Worm (Caenorhabditis elegans) whole organism, mixed stage, embryonic: ENCODE measurements around the gene C56A3.5.

Source experiments
- M03D4.4 ChIP-seq: sonication (generic microtip); optimal IDR thresholded peaks from 2 replicates; lab custom pipeline; 2017; ENCODE audit warnings: mild to moderate bottlenecking, missing genetic modification characterization, missing compliant biosample characterization
- bed-3 ChIP-seq: fragments of 200-800 bp; sonication (Bioruptor generic); optimal IDR thresholded peaks from 3 replicates; lab custom pipeline; 2018; ENCODE audit warnings: mild to moderate bottlenecking, missing genetic modification characterization, moderate library complexity, missing compliant biosample characterization
- ceh-39 ChIP-seq: fragments of 150-350 bp; optimal IDR thresholded peaks from 2 replicates; lab custom pipeline; 2014; ENCODE audit warnings: missing biosample characterization, missing genetic modification characterization
- ceh-43 ChIP-seq: fragments of 200-800 bp; sonication (Bioruptor generic); optimal IDR thresholded peaks from 2 replicates; lab custom pipeline; 2018; ENCODE audit warnings: mild to moderate bottlenecking, missing genetic modification characterization, moderate library complexity, missing compliant biosample characterization
- ceh-83 ChIP-seq: fragments of 200-800 bp; sonication (Bioruptor generic); optimal IDR thresholded peaks from 2 replicates; lab custom pipeline; 2018; ENCODE audit warnings: mild to moderate bottlenecking, missing genetic modification characterization, missing compliant biosample characterization
- ces-1 ChIP-seq: fragments of 150-350 bp; optimal IDR thresholded peaks from 2 replicates; lab custom pipeline; 2014; ENCODE audit warnings: missing biosample characterization, missing genetic modification reagents, missing genetic modification characterization
- cnd-1 ChIP-seq: fragments of 200-800 bp; sonication (Bioruptor generic); optimal IDR thresholded peaks from 2 replicates; lab custom pipeline; 2018; ENCODE audit warnings: mild to moderate bottlenecking, missing genetic modification characterization, missing compliant biosample characterization
- drap-1 ChIP-seq: fragments of 200-800 bp; sonication (Bioruptor generic); optimal IDR thresholded peaks from 3 replicates; lab custom pipeline; 2018; ENCODE audit warnings: mild to moderate bottlenecking, missing genetic modification characterization, missing compliant biosample characterization
- elt-1 ChIP-seq: sonication (generic microtip); optimal IDR thresholded peaks from 2 replicates; lab custom pipeline; 2017; ENCODE audit warnings: missing genetic modification characterization, mild to moderate bottlenecking, missing compliant biosample characterization, antibody characterized with exemption, moderate library complexity, borderline replicate concordance; ENCODE audit not compliant: insufficient read depth
- elt-3 ChIP-seq: fragments of 150-350 bp; optimal IDR thresholded peaks from 2 replicates; lab custom pipeline; 2014; ENCODE audit warnings: missing biosample characterization, missing genetic modification characterization
- flh-1 ChIP-seq: fragments of 200-800 bp; sonication (Bioruptor generic); optimal IDR thresholded peaks from 2 replicates; lab custom pipeline; 2018; ENCODE audit warnings: mild to moderate bottlenecking, missing genetic modification characterization, moderate library complexity, missing compliant biosample characterization
- hlh-1 ChIP-seq: fragments of 150-350 bp; optimal IDR thresholded peaks from 2 replicates; lab custom pipeline; 2014; ENCODE audit warnings: missing biosample characterization, missing genetic modification reagents, missing genetic modification characterization
- lin-13 ChIP-seq: fragments of 150-350 bp; optimal IDR thresholded peaks from 2 replicates; lab custom pipeline; 2014; ENCODE audit warnings: missing biosample characterization, missing genetic modification characterization
- lsy-2 ChIP-seq: fragments of 150-350 bp; optimal IDR thresholded peaks from 2 replicates; lab custom pipeline; 2014; ENCODE audit warnings: missing biosample characterization, missing genetic modification characterization
- mep-1 ChIP-seq: fragments of 150-350 bp; optimal IDR thresholded peaks from 2 replicates; lab custom pipeline; 2017; ENCODE audit warnings: missing biosample characterization, missing genetic modification reagents, missing genetic modification characterization, inconsistent platforms
- mls-2 ChIP-seq: sonication (generic microtip); optimal IDR thresholded peaks from 2 replicates; lab custom pipeline; 2016; ENCODE audit warnings: mild to moderate bottlenecking, missing genetic modification characterization, moderate library complexity, missing compliant biosample characterization
- nhr-12 ChIP-seq: fragments of 150-350 bp; optimal IDR thresholded peaks from 2 replicates; lab custom pipeline; 2014; ENCODE audit warnings: missing biosample characterization, missing genetic modification characterization
- nhr-2 ChIP-seq: fragments of 150-350 bp; optimal IDR thresholded peaks from 2 replicates; lab custom pipeline; 2014; ENCODE audit warnings: missing biosample characterization, missing genetic modification characterization
- nhr-237 ChIP-seq: fragments of 150-350 bp; optimal IDR thresholded peaks from 2 replicates; lab custom pipeline; 2014; ENCODE audit warnings: missing biosample characterization, missing genetic modification characterization
- nhr-28 ChIP-seq: fragments of 150-350 bp; optimal IDR thresholded peaks from 2 replicates; lab custom pipeline; 2014; ENCODE audit warnings: missing biosample characterization, missing genetic modification characterization
- sem-2 ChIP-seq: fragments of 200-800 bp; sonication (Bioruptor generic); optimal IDR thresholded peaks from 2 replicates; lab custom pipeline; 2018; ENCODE audit warnings: mild to moderate bottlenecking, missing genetic modification characterization, missing compliant biosample characterization
- snpc-4 ChIP-seq: fragments of 150-350 bp; optimal IDR thresholded peaks from 2 replicates; lab custom pipeline; 2014; ENCODE audit warnings: missing biosample characterization, missing genetic modification characterization
- sptf-1 ChIP-seq: sonication (generic microtip); optimal IDR thresholded peaks from 2 replicates; lab custom pipeline; 2017; ENCODE audit warnings: mild to moderate bottlenecking, missing genetic modification characterization, moderate library complexity, missing compliant biosample characterization
- tbx-8 ChIP-seq: fragments of 200-800 bp; sonication (Bioruptor generic); optimal IDR thresholded peaks from 2 replicates; lab custom pipeline; 2018; ENCODE audit warnings: mild to moderate bottlenecking, missing genetic modification characterization, moderate library complexity, missing compliant biosample characterization
- unc-120 ChIP-seq: sonication (generic microtip); optimal IDR thresholded peaks from 2 replicates; lab custom pipeline; 2017; ENCODE audit warnings: missing genetic modification characterization, missing compliant biosample characterization; ENCODE audit not compliant: poor library complexity, severe bottlenecking
- unc-39 ChIP-seq: fragments of 150-350 bp; optimal IDR thresholded peaks from 2 replicates; lab custom pipeline; 2014; ENCODE audit warnings: missing biosample characterization, missing genetic modification characterization
- unc-62 ChIP-seq: fragments of 150-350 bp; optimal IDR thresholded peaks from 2 replicates; lab custom pipeline; 2014; ENCODE audit warnings: missing biosample characterization, missing genetic modification reagents, missing genetic modification characterization
- zip-8 ChIP-seq: fragments of 150-350 bp; optimal IDR thresholded peaks from 2 replicates; lab custom pipeline; 2014; ENCODE audit warnings: missing biosample characterization, missing genetic modification characterization
- ztf-11 ChIP-seq: fragments of 150-350 bp; optimal IDR thresholded peaks from 2 replicates; lab custom pipeline; 2014; ENCODE audit warnings: missing biosample characterization, missing genetic modification characterization

Gene C56A3.5

DNA sequence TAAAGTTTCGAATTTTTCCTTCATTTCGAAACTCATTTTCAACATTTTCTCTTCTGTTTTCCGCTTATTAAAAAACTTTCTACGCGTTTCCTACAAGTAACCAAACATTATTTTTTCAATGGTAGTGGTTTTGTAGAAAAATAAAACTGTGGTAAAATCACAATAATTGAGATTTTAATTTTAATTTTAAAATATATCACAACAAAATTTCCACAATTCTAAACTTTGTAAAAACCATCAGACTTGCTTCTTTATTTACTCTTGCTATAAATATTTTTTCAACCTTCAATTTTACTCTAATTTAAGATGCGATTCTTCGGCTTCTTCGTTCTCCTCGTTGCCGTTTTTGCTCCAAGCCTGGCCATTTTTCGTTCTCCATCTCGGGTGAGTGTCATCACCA lies 36.1 kb downstream of the C56A3.5 start, which contains the start of gene F53F4.17:
TSS of gene F53F4.17 (plus strand) at position 301 of the 400 bp plus-strand sequence.
- TF ChIP-seq cnd-1 (tag; lab: Kevin White, UChicago), result no peak
- TF ChIP-seq sptf-1 (tag; lab: Kevin White, UChicago), result no peak
- no peak for TF ChIP-seq hlh-1 (tag; lab: Kevin White, UChicago)
- no peak for TF ChIP-seq drap-1 (GFP tag; lab: Kevin White, UChicago)
- no peak for TF ChIP-seq nhr-28
- TF ChIP-seq sem-2 (GFP tag; lab: Kevin White, UChicago), result no peak
- TF ChIP-seq nhr-2, result no peak
- no peak for TF ChIP-seq snpc-4
- TF ChIP-seq unc-120 (tag; lab: Kevin White, UChicago), result no peak
- TF ChIP-seq ces-1 (GFP tag; lab: Kevin White, UChicago), result no peak
- TF ChIP-seq mep-1, result no peak
- TF ChIP-seq ceh-43 (GFP tag; lab: Kevin White, UChicago), result no peak
- no peak for TF ChIP-seq flh-1
- TF ChIP-seq nhr-237, result no peak
- no peak for TF ChIP-seq tbx-8
- TF ChIP-seq nhr-12 (tag; lab: Kevin White, UChicago), result no peak
- no peak for TF ChIP-seq ztf-11
- TF ChIP-seq unc-62 (GFP tag; lab: Kevin White, UChicago), result no peak

DNA sequence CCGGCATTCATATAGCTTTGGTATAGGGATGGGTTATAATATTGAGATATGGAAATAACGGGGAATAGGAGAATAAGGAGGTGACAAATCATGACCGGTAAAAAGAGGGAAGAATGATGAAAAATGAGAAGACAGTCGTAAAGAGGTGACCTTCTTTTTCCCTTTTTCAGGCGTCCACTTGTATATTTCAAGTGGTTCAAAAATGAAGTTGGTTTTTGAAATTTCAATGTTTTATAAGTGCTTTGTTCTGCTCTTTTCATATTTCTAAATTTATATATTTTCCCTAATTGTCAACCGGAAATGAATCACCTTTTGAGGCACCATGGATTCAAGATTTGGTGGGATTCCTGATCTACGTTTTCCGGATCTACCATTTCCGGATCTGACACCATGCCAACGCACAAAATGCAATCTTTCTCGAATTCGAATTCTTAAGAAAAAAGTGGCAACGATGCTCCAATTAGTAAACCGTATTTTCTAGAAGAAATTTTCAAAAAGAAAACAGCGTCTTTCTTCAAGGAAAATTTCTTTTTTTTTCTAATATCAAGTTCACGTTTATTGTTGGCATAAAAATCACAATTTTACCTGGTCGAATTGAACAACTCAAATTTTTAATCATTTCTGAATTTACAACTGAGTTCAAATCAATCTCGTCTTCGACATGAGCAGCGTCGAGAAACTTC lies 37.9 kb downstream of the C56A3.5 start, which contains the start of the genes F53F4.2 and F53F4.18:
TSS of gene F53F4.2 (minus strand) at position 101 of the 683 bp plus-strand sequence.
TSS of gene F53F4.18 (plus strand) at position 633 of the 683 bp plus-strand sequence.
- TF ChIP-seq sem-2 (GFP tag; lab: Kevin White, UChicago) (no peak), lsy-2 (tag; lab: Kevin White, UChicago) (no peak), ces-1 (GFP tag; lab: Kevin White, UChicago) (no peak), nhr-12 (tag; lab: Kevin White, UChicago) (no peak), mls-2 (tag; lab: Kevin White, UChicago) (no peak), ceh-83 (GFP tag; lab: Kevin White, UChicago) (no peak), bed-3 (GFP tag; lab: Kevin White, UChicago) (no peak)

DNA sequence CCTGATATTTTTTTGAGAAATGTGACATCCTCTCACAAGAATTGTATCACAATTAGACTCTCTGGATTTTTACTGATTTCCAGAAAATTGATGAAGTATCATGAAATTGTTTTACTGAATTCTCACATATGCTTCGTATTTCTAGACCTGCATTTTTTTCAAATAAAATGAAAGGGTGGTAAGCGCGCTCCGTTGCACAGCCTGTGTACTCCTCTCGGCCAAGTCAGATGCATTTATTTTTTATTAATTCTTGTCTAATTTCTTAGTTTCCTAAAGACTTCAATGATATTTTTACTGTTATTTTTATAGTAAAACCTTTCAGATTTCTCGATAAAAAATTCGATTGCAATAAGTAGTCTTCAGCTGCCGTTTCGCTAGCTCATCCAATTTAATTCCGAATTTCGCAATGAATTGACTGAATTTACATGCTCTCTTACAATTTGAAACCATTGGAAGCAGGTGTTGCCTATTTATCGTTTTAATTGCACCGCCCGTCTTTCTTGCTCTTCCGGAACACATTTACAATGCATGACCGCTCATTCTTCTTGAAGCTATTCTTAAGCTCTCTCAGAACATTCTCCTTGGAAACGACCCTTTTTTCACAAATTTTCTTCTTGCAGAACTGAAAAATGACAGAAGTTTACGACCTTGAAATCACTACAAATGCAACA lies 39.9 kb downstream of the C56A3.5 start, which contains the start of gene tbcb-1:
TSS of gene tbcb-1 (plus strand) at position 621 of the 671 bp plus-strand sequence.
- TF ChIP-seq nhr-2 (no peak), tbx-8 (no peak), unc-62 (GFP tag; lab: Kevin White, UChicago) (no peak), sem-2 (GFP tag; lab: Kevin White, UChicago) (no peak), zip-8 (tag; lab: Kevin White, UChicago) (no peak), hlh-1 (tag; lab: Kevin White, UChicago) (no peak), lin-13 (tag; lab: Kevin White, UChicago) (no peak), snpc-4 (no peak), flh-1 (no peak), ceh-39 (tag; lab: Kevin White, UChicago) (no peak), cnd-1 (tag; lab: Kevin White, UChicago) (no peak), M03D4.4 (no peak), mls-2 (tag; lab: Kevin White, UChicago) (no peak), elt-1 (tag; lab: Kevin White, UChicago) (no peak), ces-1 (GFP tag; lab: Kevin White, UChicago) (no peak), nhr-28 (no peak), ztf-11 (no peak)
- TF ChIP-seq, all 35 proteins: peak for 0

DNA sequence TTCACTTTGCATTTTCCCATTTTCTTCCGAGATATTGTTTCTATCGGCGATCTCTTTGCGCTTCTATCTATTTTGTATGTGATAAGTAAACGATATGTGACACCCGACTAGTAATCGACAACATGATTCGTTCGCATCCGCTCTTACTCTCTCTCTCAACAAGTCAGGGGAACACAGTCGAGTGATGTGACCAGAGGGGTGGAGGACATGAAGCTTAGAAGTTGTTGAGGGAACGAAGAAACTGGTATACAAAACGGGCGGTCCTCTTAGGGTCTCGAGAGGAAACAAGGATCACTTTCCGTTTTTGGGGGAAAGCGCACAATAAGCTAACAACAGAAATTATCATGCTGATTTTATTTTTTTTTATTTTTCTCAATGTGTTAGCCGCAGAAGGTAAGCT lies 41.3 kb downstream of the C56A3.5 start, which contains the start of gene F53F4.4:
TSS of gene F53F4.4 (plus strand) at position 301 of the 400 bp plus-strand sequence.
- TF ChIP-seq tbx-8 (no peak), mep-1 (no peak), elt-3 (tag; lab: Kevin White, UChicago) (no peak), mls-2 (tag; lab: Kevin White, UChicago) (no peak), ceh-43 (GFP tag; lab: Kevin White, UChicago) (no peak), unc-62 (GFP tag; lab: Kevin White, UChicago) (no peak), bed-3 (GFP tag; lab: Kevin White, UChicago) (no peak), unc-39 (no peak), unc-120 (tag; lab: Kevin White, UChicago) (no peak), nhr-2 (no peak), ceh-83 (GFP tag; lab: Kevin White, UChicago) (no peak)
